Fruit fly (Drosophila melanogaster) Kc167 (cell line): ENCODE results near the gene CG14200.

Experiments used
- Myc ChIP-seq: fragments of >200 bp; optimal IDR thresholded peaks from 2 replicates; lab custom pipeline; 2017; ENCODE audit warnings: missing external identifiers
- Sin3A ChIP-seq: fragments of >200 bp; optimal IDR thresholded peaks from 2 replicates; lab custom pipeline; 2018; ENCODE audit warnings: missing external identifiers
- h ChIP-seq: fragments of >200 bp; optimal IDR thresholded peaks from 3 replicates; lab custom pipeline; 2018; ENCODE audit warnings: missing external identifiers
- insv ChIP-seq: fragments of >200 bp; optimal IDR thresholded peaks from 3 replicates; lab custom pipeline; 2018; ENCODE audit warnings: missing external identifiers
- psq ChIP-seq: fragments of >200 bp; optimal IDR thresholded peaks from 2 replicates; lab custom pipeline; 2017; ENCODE audit warnings: missing external identifiers
- ttk ChIP-seq: sonication (Bioruptor generic); optimal IDR thresholded peaks from 2 replicates; lab custom pipeline; 2017; ENCODE audit warnings: missing external identifiers

- no peak for TF ChIP-seq psq
- no peak for TF ChIP-seq h (lab: Kevin White, UChicago)
- no peak for TF ChIP-seq Myc (lab: Kevin White, UChicago)
- TF ChIP-seq Sin3A = no peak
- no peak for TF ChIP-seq insv (lab: Kevin White, UChicago)
- no peak for TF ChIP-seq ttk (lab: Kevin White, UChicago)
Observed at dm6 chrX:19480544-19481127, 14.7 kb upstream of the CG14200 start.
